Fruit fly (Drosophila melanogaster): Measurements from ENCODE around the gene mkg-p.
A peak's percentile ranks its signal among the peaks of the same experiment; 100 is the strongest.

Gene mkg-p

DNA sequence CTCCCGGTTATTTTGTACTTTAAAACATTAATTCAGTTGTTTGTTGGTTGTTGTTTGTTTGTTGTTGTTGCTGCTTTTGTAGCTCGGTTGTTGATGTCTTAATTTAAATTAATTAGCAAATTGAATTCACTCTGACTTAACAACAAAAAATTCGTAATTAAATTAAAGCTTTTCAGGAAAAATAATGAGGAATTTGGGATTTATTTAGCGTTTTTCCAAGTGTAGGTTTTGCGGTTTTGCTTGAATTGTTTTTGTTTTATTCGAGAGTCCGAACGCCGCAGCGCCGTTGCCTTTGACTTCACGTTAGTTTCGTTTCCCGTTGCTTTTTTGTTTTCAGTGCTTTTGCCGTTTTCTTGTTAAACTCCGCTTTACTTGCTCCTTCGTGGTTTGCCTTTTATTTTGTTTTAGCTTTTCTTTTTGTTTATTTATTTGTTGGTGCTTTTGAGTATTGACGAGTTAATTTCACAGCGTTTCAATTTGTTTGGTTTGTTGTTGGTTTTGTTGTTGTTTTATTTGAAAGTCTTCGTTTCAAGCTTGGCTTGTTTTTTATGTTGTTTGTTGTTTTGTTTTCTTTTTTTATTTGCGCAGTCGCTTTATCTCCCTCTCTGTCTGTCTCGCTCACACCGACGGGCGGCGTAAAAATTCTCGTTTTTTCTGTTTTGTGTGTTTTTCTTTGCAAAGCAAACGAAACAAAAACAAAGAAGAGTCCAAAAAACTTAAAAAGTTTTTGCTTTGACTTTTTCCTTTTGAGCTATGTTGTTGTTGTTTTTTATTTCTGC, 35.9 kb upstream of the mkg-p start (continued):
- peak; percentile 3 for TF ChIP-seq dm (GFP tag; optimal IDR thresholded peaks at IDR 0.05)
- TF ChIP-seq insv (GFP tag; optimal IDR thresholded peaks at IDR 0.05), result no peak
- TF ChIP-seq Fer3 (tag; optimal IDR thresholded peaks at IDR 0.05), result peak; percentile 33
- no peak for TF ChIP-seq CG1832 (GFP tag; optimal IDR thresholded peaks at IDR 0.05)
- TF ChIP-seq CG12659 (GFP tag; optimal IDR thresholded peaks at IDR 0.05), result no peak
- no peak for TF ChIP-seq org-1 (GFP tag; optimal IDR thresholded peaks at IDR 0.05)
- peak; percentile 24 for TF ChIP-seq pnt (GFP tag; optimal IDR thresholded peaks at IDR 0.05)
- no peak for TF ChIP-seq Lhr (GFP tag; optimal IDR thresholded peaks at IDR 0.05)
- no peak for TF ChIP-seq CG11723 (GFP tag; optimal IDR thresholded peaks at IDR 0.05)
- TF ChIP-seq Bteb2 (GFP tag; optimal IDR thresholded peaks at IDR 0.05), result peak; percentile 31
- no peak for TF ChIP-seq amos (GFP tag; IDR thresholded peaks at IDR 0.05; ENCODE audit: partially characterized antibody)
- TF ChIP-seq p53 (GFP tag; optimal IDR thresholded peaks at IDR 0.05), result no peak
- peak; percentile 24 for TF ChIP-seq NK7.1 (GFP tag; optimal IDR thresholded peaks at IDR 0.05)
- TF ChIP-seq CG4854 (GFP tag; optimal IDR thresholded peaks at IDR 0.05), result no peak
- no peak for TF ChIP-seq fru (optimal IDR thresholded peaks at IDR 0.05)
- peak; percentile 32 for TF ChIP-seq Ets65A (GFP tag)
- TF ChIP-seq Tbp (GFP tag; optimal IDR thresholded peaks at IDR 0.05), result no peak
- no peak for TF ChIP-seq MBD-R2 (GFP tag; IDR thresholded peaks at IDR 0.05)
- no peak for TF ChIP-seq NFAT (GFP tag; IDR thresholded peaks at IDR 0.05)
- no peak for TF ChIP-seq CG9876 (GFP tag; optimal IDR thresholded peaks at IDR 0.05)
- no peak for TF ChIP-seq Myb (GFP tag; optimal IDR thresholded peaks at IDR 0.05)
- no peak for TF ChIP-seq gsb (GFP tag; IDR thresholded peaks at IDR 0.05)
- no peak for TF ChIP-seq CG7786 (GFP tag; optimal IDR thresholded peaks at IDR 0.05)
- TF ChIP-seq schlank (tag; optimal IDR thresholded peaks at IDR 0.05), result no peak
- no peak for TF ChIP-seq Fer2 (tag; optimal IDR thresholded peaks at IDR 0.05)
- TF ChIP-seq H15 (GFP tag; IDR thresholded peaks at IDR 0.05), result no peak
- peak in 1 of 2 experiments; percentile 30 for TF ChIP-seq Pdp1 (GFP tag; optimal IDR thresholded peaks at IDR 0.05)
- no peak for TF ChIP-seq gro (GFP tag; optimal IDR thresholded peaks at IDR 0.05)
- TF ChIP-seq kah (GFP tag; optimal IDR thresholded peaks at IDR 0.05), result no peak
- TF ChIP-seq CG15514 (GFP tag; optimal IDR thresholded peaks at IDR 0.05), result no peak
- no peak for TF ChIP-seq GATAe (GFP tag; conservative IDR thresholded peaks at IDR 0.05)
- TF ChIP-seq cwo (GFP tag; optimal IDR thresholded peaks at IDR 0.05), result no peak
- TF ChIP-seq MESR4 (GFP tag; optimal IDR thresholded peaks at IDR 0.05), result no peak
- TF ChIP-seq Scr (GFP tag; IDR thresholded peaks at IDR 0.05; ENCODE audit: partially characterized antibody), result no peak
- TF ChIP-seq tll (GFP tag; optimal IDR thresholded peaks at IDR 0.05), result no peak
- peak; percentile 6 for TF ChIP-seq Ets97D (GFP tag; optimal IDR thresholded peaks at IDR 0.05)
- no peak for TF ChIP-seq Hmr (GFP tag; optimal IDR thresholded peaks at IDR 0.05)
- no peak for TF ChIP-seq Doc3 (GFP tag; IDR thresholded peaks at IDR 0.05; ENCODE audit: partially characterized antibody)
- no peak for TF ChIP-seq CG2875 (GFP tag; optimal IDR thresholded peaks at IDR 0.05)
- TF ChIP-seq sens-2 (GFP tag; IDR thresholded peaks at IDR 0.05), result no peak
- no peak for TF ChIP-seq CG16813 (GFP tag; IDR thresholded peaks at IDR 0.05; ENCODE audit: partially characterized antibody)
- TF ChIP-seq CG2202 (tag; optimal IDR thresholded peaks at IDR 0.05), result no peak
- no peak for TF ChIP-seq kay (GFP tag; optimal IDR thresholded peaks at IDR 0.05)
- no peak for TF ChIP-seq Sin3A (optimal IDR thresholded peaks at IDR 0.05)
- TF ChIP-seq ato (GFP tag; IDR thresholded peaks at IDR 0.05; ENCODE audit: partially characterized antibody), result no peak
- no peak for TF ChIP-seq tup (GFP tag; optimal IDR thresholded peaks at IDR 0.05)
- no peak for TF ChIP-seq Deaf1 (tag; optimal IDR thresholded peaks at IDR 0.05)
- TF ChIP-seq grn (GFP tag; optimal IDR thresholded peaks at IDR 0.05), result no peak
- TF ChIP-seq CG6175 (GFP tag; IDR thresholded peaks at IDR 0.05), result no peak
- peak; percentile 23 for TF ChIP-seq CoRest (tag; optimal IDR thresholded peaks at IDR 0.05)

Data from whole organism, embryonic.